Fruit fly (Drosophila melanogaster) whole organism, embryonic: ENCODE measurements around the gene CkIIalpha-i3.

Experiments used
- CG10543 ChIP-seq: fragments of 200-800 bp; sonication (Bioruptor generic); optimal IDR thresholded peaks from 3 replicates; lab custom pipeline; 2017; ENCODE audit warnings: missing biosample characterization, mild to moderate bottlenecking, missing genetic modification characterization, moderate library complexity
- CG12071 ChIP-seq: fragments of 200-800 bp; sonication (Bioruptor generic); optimal IDR thresholded peaks from 3 replicates; lab custom pipeline; 2018; ENCODE audit warnings: missing biosample characterization, mild to moderate bottlenecking, missing genetic modification characterization
- CG12659 ChIP-seq: fragments of 200-800 bp; sonication (Bioruptor generic); optimal IDR thresholded peaks from 3 replicates; lab custom pipeline; 2017; ENCODE audit warnings: mild to moderate bottlenecking, missing biosample characterization, missing genetic modification reagents, missing genetic modification characterization
- CG13287 ChIP-seq: fragments of 200-800 bp; sonication (Bioruptor generic); IDR thresholded peaks from 2 replicates; pipeline ENCODE4 v1.3.6; 2022; ENCODE audit warnings: missing biosample characterization, missing genetic modification characterization; ENCODE audit not compliant: partially characterized antibody
- CG14014 ChIP-seq: fragments of 200-800 bp; sonication (Bioruptor generic); IDR thresholded peaks from 2 replicates; pipeline ENCODE4 v1.3.6; 2022; ENCODE audit warnings: missing biosample characterization, missing genetic modification characterization
- CG14441 ChIP-seq: fragments of 200-800 bp; sonication (Bioruptor generic); IDR thresholded peaks from 2 replicates; pipeline ENCODE4 v1.3.6; 2022; ENCODE audit warnings: missing biosample characterization, missing genetic modification characterization
- CG14667 ChIP-seq: fragments of 200-800 bp; sonication (Bioruptor generic); IDR thresholded peaks from 2 replicates; pipeline ENCODE4 v1.3.6; 2022; ENCODE audit warnings: missing biosample characterization, missing genetic modification characterization
- CG15601 ChIP-seq: fragments of 200-800 bp; sonication (Bioruptor generic); optimal IDR thresholded peaks from 3 replicates; lab custom pipeline; 2019; ENCODE audit warnings: missing biosample characterization, mild to moderate bottlenecking, missing genetic modification characterization, moderate library complexity
- CG17568 ChIP-seq: fragments of 200-800 bp; sonication (Bioruptor generic); optimal IDR thresholded peaks from 2 replicates; lab custom pipeline; 2018; ENCODE audit warnings: missing biosample characterization, mild to moderate bottlenecking, missing genetic modification characterization, moderate library complexity
- CG1832 ChIP-seq: fragments of 200-800 bp; sonication (Bioruptor generic); optimal IDR thresholded peaks from 2 replicates; lab custom pipeline; 2017; ENCODE audit warnings: missing biosample characterization, mild to moderate bottlenecking, missing genetic modification characterization, inconsistent platforms
- CG2889 ChIP-seq: fragments of 200-800 bp; sonication (Bioruptor generic); IDR thresholded peaks from 3 replicates; pipeline ENCODE4 v1.3.6; 2022; ENCODE audit warnings: missing biosample characterization, missing genetic modification characterization
- CG31365 ChIP-seq: fragments of 200-800 bp; sonication (Bioruptor generic); optimal IDR thresholded peaks from 2 replicates; lab custom pipeline; 2018; ENCODE audit warnings: missing biosample characterization, mild to moderate bottlenecking, missing genetic modification characterization
- CG31388 ChIP-seq: fragments of 200-800 bp; sonication (Bioruptor generic); optimal IDR thresholded peaks from 2 replicates; lab custom pipeline; 2016; ENCODE audit warnings: missing biosample characterization, missing genetic modification characterization
- CG33213 ChIP-seq: fragments of 200-800 bp; sonication (Bioruptor generic); optimal IDR thresholded peaks from 3 replicates; lab custom pipeline; 2016; ENCODE audit warnings: missing biosample characterization, missing genetic modification characterization
- CG4282 ChIP-seq: fragments of 200-800 bp; sonication (Bioruptor generic); optimal IDR thresholded peaks from 2 replicates; lab custom pipeline; 2016; ENCODE audit warnings: missing biosample characterization, missing genetic modification characterization
- CG4730 ChIP-seq: fragments of 200-800 bp; sonication (Bioruptor generic); IDR thresholded peaks from 2 replicates; pipeline ENCODE4 v1.3.6; 2022; ENCODE audit warnings: missing biosample characterization, missing genetic modification characterization
- CG6654 ChIP-seq: fragments of 200-800 bp; sonication (Bioruptor generic); optimal IDR thresholded peaks from 2 replicates; lab custom pipeline; 2017; ENCODE audit warnings: missing biosample characterization, mild to moderate bottlenecking, missing genetic modification characterization
- CG8089 ChIP-seq: fragments of 200-800 bp; sonication (Bioruptor generic); optimal IDR thresholded peaks from 3 replicates; lab custom pipeline; 2016; ENCODE audit warnings: missing biosample characterization, missing genetic modification characterization
- CG8281 ChIP-seq: fragments of 200-800 bp; sonication (Bioruptor generic); optimal IDR thresholded peaks from 2 replicates; lab custom pipeline; 2018; ENCODE audit warnings: missing biosample characterization, mild to moderate bottlenecking, missing genetic modification characterization, moderate library complexity
- CG8478 ChIP-seq: fragments of >200 bp; optimal IDR thresholded peaks from 2 replicates; lab custom pipeline; 2018
- Dip2 ChIP-seq: fragments of 200-800 bp; sonication (Bioruptor generic); IDR thresholded peaks from 2 replicates; pipeline ENCODE4 v1.3.6; 2022; ENCODE audit warnings: missing biosample characterization, missing genetic modification characterization
- Dip3 ChIP-seq: fragments of 200-800 bp; sonication (Bioruptor generic); optimal IDR thresholded peaks from 3 replicates; lab custom pipeline; 2016; ENCODE audit warnings: missing biosample characterization, missing genetic modification characterization
- E2f1 ChIP-seq: fragments of 200-800 bp; sonication (Bioruptor generic); IDR thresholded peaks from 2 replicates; pipeline ENCODE4 v1.3.6; 2022; ENCODE audit warnings: missing biosample characterization, missing genetic modification characterization
- ERR ChIP-seq: fragments of 200-800 bp; sonication (Bioruptor generic); optimal IDR thresholded peaks from 2 replicates; lab custom pipeline; 2016; ENCODE audit warnings: missing biosample characterization, missing genetic modification characterization
- Hmx ChIP-seq: fragments of 200-800 bp; sonication (Bioruptor generic); optimal IDR thresholded peaks from 2 replicates; lab custom pipeline; 2016; ENCODE audit warnings: missing biosample characterization, missing genetic modification characterization
- Hr51 ChIP-seq, 2 experiments: fragments of 200-800 bp; sonication (Bioruptor generic); optimal IDR thresholded peaks; 2 replicates in 1 of 2; 3 replicates in 1 of 2; lab custom pipeline; 2016 to 2018; ENCODE audit warnings: missing biosample characterization in 2 of 2, missing genetic modification characterization in 2 of 2, mild to moderate bottlenecking in 1 of 2, moderate library complexity in 1 of 2
- Hsf ChIP-seq: fragments of 200-800 bp; sonication (Bioruptor generic); optimal IDR thresholded peaks from 3 replicates; lab custom pipeline; 2016; ENCODE audit warnings: missing biosample characterization, missing genetic modification characterization
- Lhr ChIP-seq: fragments of 200-800 bp; sonication (Bioruptor generic); optimal IDR thresholded peaks from 3 replicates; lab custom pipeline; 2017; ENCODE audit warnings: mild to moderate bottlenecking, missing biosample characterization, missing genetic modification reagents, missing genetic modification characterization
- MTF-1 ChIP-seq: fragments of 200-800 bp; sonication (Bioruptor generic); optimal IDR thresholded peaks from 2 replicates; lab custom pipeline; 2018; ENCODE audit warnings: missing biosample characterization, mild to moderate bottlenecking, missing genetic modification characterization, borderline replicate concordance
- Meics ChIP-seq: fragments of 200-800 bp; sonication (Bioruptor generic); optimal IDR thresholded peaks from 2 replicates; lab custom pipeline; 2017; ENCODE audit warnings: missing biosample characterization, mild to moderate bottlenecking, missing genetic modification characterization
- Optix ChIP-seq: fragments of 200-800 bp; sonication (Bioruptor generic); IDR thresholded peaks from 3 replicates; pipeline ENCODE4 v1.3.6; 2022; ENCODE audit warnings: missing biosample characterization, missing genetic modification characterization
- Ravus ChIP-seq: fragments of 200-800 bp; sonication (Bioruptor generic); IDR thresholded peaks from 2 replicates; pipeline ENCODE4 v1.3.6; 2022; ENCODE audit warnings: missing biosample characterization, missing genetic modification characterization
- Sry-β ChIP-seq: fragments of 200-800 bp; sonication (Bioruptor generic); optimal IDR thresholded peaks from 2 replicates; lab custom pipeline; 2018; ENCODE audit warnings: missing biosample characterization, mild to moderate bottlenecking, missing genetic modification characterization, moderate library complexity
- Trl ChIP-seq, 3 experiments: fragments of >200 bp in 2 of 3; fragments of 200-800 bp in 1 of 3; sonication (Bioruptor generic) in 1 of 3; optimal IDR thresholded peaks; 2 replicates in 1 of 3; 3 replicates in 2 of 3; lab custom pipeline; 2016 to 2017; ENCODE audit warnings: missing biosample characterization in 1 of 3, missing genetic modification characterization in 1 of 3
- br ChIP-seq: fragments of >200 bp; optimal IDR thresholded peaks from 2 replicates; lab custom pipeline; 2017
- cwo ChIP-seq: fragments of 200-800 bp; sonication (Bioruptor generic); optimal IDR thresholded peaks from 3 replicates; lab custom pipeline; 2017; ENCODE audit warnings: missing biosample characterization, missing genetic modification characterization, mild to moderate bottlenecking, moderate library complexity, missing genetic modification reagents
- dpn ChIP-seq, 2 experiments: fragments of 200-800 bp; sonication (Bioruptor generic); optimal IDR thresholded peaks; 3 replicates each; lab custom pipeline; 2016; ENCODE audit warnings: missing biosample characterization in 2 of 2, missing genetic modification characterization in 2 of 2
- lab ChIP-seq: fragments of 200-800 bp; sonication (Bioruptor generic); optimal IDR thresholded peaks from 3 replicates; lab custom pipeline; 2017; ENCODE audit warnings: missing biosample characterization, missing genetic modification characterization, mild to moderate bottlenecking, moderate library complexity, missing genetic modification reagents
- peb ChIP-seq: fragments of 200-800 bp; sonication (Bioruptor generic); IDR thresholded peaks from 2 replicates; pipeline ENCODE4 v1.3.6; 2022; ENCODE audit warnings: missing biosample characterization, missing genetic modification characterization
- pho ChIP-seq: fragments of 200-800 bp; sonication (Bioruptor generic); optimal IDR thresholded peaks from 2 replicates; lab custom pipeline; 2016; ENCODE audit warnings: missing biosample characterization, missing genetic modification characterization
- pnt ChIP-seq: fragments of 200-800 bp; sonication (Bioruptor generic); optimal IDR thresholded peaks from 3 replicates; lab custom pipeline; 2016; ENCODE audit warnings: missing biosample characterization, missing genetic modification characterization
- pros ChIP-seq: fragments of 200-800 bp; sonication (Bioruptor generic); optimal IDR thresholded peaks from 3 replicates; lab custom pipeline; 2019; ENCODE audit warnings: missing biosample characterization, mild to moderate bottlenecking, missing genetic modification characterization, moderate library complexity
- ranshi ChIP-seq: fragments of 200-800 bp; sonication (Bioruptor generic); IDR thresholded peaks from 2 replicates; pipeline ENCODE4 v1.3.6; 2022; ENCODE audit warnings: missing biosample characterization, missing genetic modification characterization
- rib ChIP-seq: fragments of 200-800 bp; sonication (Bioruptor generic); IDR thresholded peaks from 2 replicates; pipeline ENCODE4 v1.3.6; 2022; ENCODE audit warnings: missing biosample characterization, missing genetic modification characterization
- tin ChIP-seq: fragments of 200-800 bp; sonication (Bioruptor generic); optimal IDR thresholded peaks from 3 replicates; lab custom pipeline; 2016; ENCODE audit warnings: missing biosample characterization, missing genetic modification characterization
- tio ChIP-seq: fragments of 200-800 bp; sonication (Bioruptor generic); optimal IDR thresholded peaks from 2 replicates; lab custom pipeline; 2017; ENCODE audit warnings: missing biosample characterization, missing genetic modification characterization, inconsistent platforms
- tna ChIP-seq: fragments of 200-800 bp; sonication (Bioruptor generic); IDR thresholded peaks from 2 replicates; pipeline ENCODE4 v1.3.6; 2022; ENCODE audit warnings: missing biosample characterization, missing genetic modification characterization; ENCODE audit not compliant: partially characterized antibody
- vfl ChIP-seq: fragments of 200-800 bp; sonication (Bioruptor generic); optimal IDR thresholded peaks from 2 replicates; lab custom pipeline; 2016; ENCODE audit warnings: missing biosample characterization, missing genetic modification characterization
- zfh2 ChIP-seq: fragments of 200-800 bp; sonication (Bioruptor generic); optimal IDR thresholded peaks from 2 replicates; lab custom pipeline; 2016; ENCODE audit warnings: missing biosample characterization, missing genetic modification characterization

CkIIalpha-i3 gene

DNA sequence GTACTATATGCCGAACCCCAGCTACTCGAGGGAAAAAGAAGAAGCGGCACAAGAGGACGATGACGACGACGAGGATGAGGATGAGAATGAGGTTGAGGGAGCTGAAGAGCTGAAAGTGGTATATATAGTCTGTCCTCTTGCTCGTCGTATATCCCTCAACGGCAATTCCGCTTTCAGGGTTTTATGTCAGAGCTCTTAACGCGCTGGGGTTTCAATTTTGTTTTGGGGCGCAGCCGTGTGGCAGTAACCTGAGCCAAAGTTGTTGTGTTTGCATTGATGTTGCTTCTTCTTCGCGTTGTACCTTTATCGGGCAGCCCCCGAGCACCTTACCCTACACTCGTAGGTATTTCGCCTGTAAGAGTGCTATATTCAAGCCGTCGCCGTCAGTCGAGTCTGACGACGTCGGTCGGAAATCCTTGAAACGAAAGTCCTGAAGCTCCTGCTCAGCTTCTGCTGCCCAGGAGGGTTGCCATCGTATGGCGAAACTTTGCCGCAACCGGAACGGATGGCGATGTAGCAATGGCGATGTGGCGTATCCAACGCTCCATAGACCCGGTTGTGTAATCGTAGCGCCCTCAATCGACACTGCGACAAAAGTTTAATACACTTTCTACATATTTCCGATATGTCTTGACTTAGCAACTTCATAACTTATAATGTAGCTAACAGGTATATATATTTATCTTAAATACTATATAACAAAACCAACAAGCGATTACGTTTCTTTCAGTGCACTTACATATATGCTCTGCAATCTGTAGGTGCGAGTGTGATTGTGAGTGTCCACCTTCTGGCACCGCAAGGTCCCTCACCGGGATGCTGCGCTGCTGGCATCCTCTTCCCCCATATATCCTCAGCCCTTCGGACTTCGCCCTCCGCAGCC, 5.5 kb downstream of the CkIIalpha-i3 start (continued):
- TF ChIP-seq CG14014 (peak; percentile 39; the same call in 1 of the 2 replicates), CG13287 (GFP tag; lab: Robert Waterston, UW) (no peak), vfl (GFP tag; lab: Kevin White, UChicago) (no peak), CG14667 (no peak; the same call in 1 of the 2 replicates), Optix (GFP tag; lab: Robert Waterston, UW) (no peak), cwo (GFP tag; lab: Kevin White, UChicago) (peak; percentile 34), CG6654 (no peak), CG15601 (tag; lab: Kevin White, UChicago) (no peak), CG14441 (GFP tag; lab: Robert Waterston, UW) (no peak), CG10543 (no peak), CG31365 (tag; lab: Kevin White, UChicago) (no peak), Hr51 (GFP tag; optimal IDR thresholded peaks at IDR 0.05; lab: Kevin White, UChicago) (peak in 1 of 2 experiments; percentile 54), CG2889 (GFP tag; lab: Robert Waterston, UW) (0 out of 3 replicates have a peak, but pooled peaks have one; percentile 26), dpn (GFP tag; optimal IDR thresholded peaks at IDR 0.05; lab: Kevin White, UChicago) (peak in 1 of 2 experiments; percentile 28), tio (GFP tag; lab: Kevin White, UChicago) (no peak), CG31388 (GFP tag; lab: Kevin White, UChicago) (no peak), pnt (GFP tag; lab: Kevin White, UChicago) (no peak), Dip2 (GFP tag; lab: Robert Waterston, UW) (no peak), CG12071 (GFP tag; lab: Kevin White, UChicago) (no peak), tin (GFP tag; lab: Kevin White, UChicago) (peak; percentile 15), CG12659 (GFP tag; lab: Kevin White, UChicago) (no peak), CG8281 (no peak), tna (no peak), Sry-β (GFP tag; lab: Kevin White, UChicago) (no peak), Meics (GFP tag; lab: Kevin White, UChicago) (peak; percentile 26), peb (GFP tag; lab: Robert Waterston, UW) (no peak), pros (GFP tag; lab: Kevin White, UChicago) (no peak), Trl (optimal IDR thresholded peaks at IDR 0.05; lab: Kevin White, UChicago) (no peak), Trl (GFP tag; optimal IDR thresholded peaks at IDR 0.05; lab: Kevin White, UChicago) (no peak), MTF-1 (no peak), Ravus (no peak), Hmx (GFP tag; lab: Kevin White, UChicago) (no peak), Dip3 (GFP tag; lab: Kevin White, UChicago) (no peak), CG8478 (lab: Kevin White, UChicago) (no peak), ERR (GFP tag; lab: Kevin White, UChicago) (no peak), CG4730 (GFP tag; lab: Robert Waterston, UW) (no peak), Lhr (GFP tag; lab: Kevin White, UChicago) (no peak), E2f1 (GFP tag; lab: Robert Waterston, UW) (0 out of 2 replicates have a peak, but pooled peaks have one; percentile 31), rib (GFP tag; lab: Robert Waterston, UW) (no peak), lab (GFP tag; lab: Kevin White, UChicago) (peak; percentile 28), CG8089 (GFP tag; lab: Kevin White, UChicago) (no peak), br (lab: Kevin White, UChicago) (no peak), zfh2 (GFP tag; lab: Kevin White, UChicago) (no peak), pho (GFP tag; lab: Kevin White, UChicago) (no peak), CG4282 (no peak), CG33213 (GFP tag; lab: Kevin White, UChicago) (no peak), ranshi (GFP tag; lab: Robert Waterston, UW) (peak; percentile 49; the same call in 1 of the 2 replicates), Hsf (GFP tag; lab: Kevin White, UChicago) (peak; percentile 3), CG1832 (GFP tag; lab: Kevin White, UChicago) (no peak), CG17568 (GFP tag; lab: Kevin White, UChicago) (no peak)
